Worm (Caenorhabditis elegans) whole organism, L4 larva: ENCODE measurements around the gene T01G1.4.
A peak's percentile ranks its signal among the peaks of the same experiment; 100 is the strongest.

ENCODE experiments used
- D1046.2 ChIP-seq: fragments of 200-800 bp; sonication (Bioruptor generic); IDR thresholded peaks from 2 replicates; pipeline ENCODE4 v1.3.6; 2022; ENCODE audit warnings: missing genetic modification characterization, missing compliant biosample characterization
- F26F4.8 ChIP-seq: fragments of 200-800 bp; sonication (Bioruptor generic); conservative IDR thresholded peaks from 2 replicates; pipeline ENCODE4 v1.3.6; 2022; ENCODE audit warnings: missing genetic modification characterization, missing compliant biosample characterization
- F37D6.2 ChIP-seq: sonication (generic microtip); optimal IDR thresholded peaks from 2 replicates; lab custom pipeline; 2016; ENCODE audit warnings: mild to moderate bottlenecking, missing genetic modification characterization, missing compliant biosample characterization
- F44E2.7 ChIP-seq: fragments of 200-800 bp; sonication (Bioruptor generic); IDR thresholded peaks from 2 replicates; pipeline ENCODE4 v2.1.2; 2022; ENCODE audit warnings: missing genetic modification characterization, missing compliant biosample characterization
- T26A8.4 ChIP-seq: fragments of 200-800 bp; sonication (Bioruptor generic); IDR thresholded peaks from 2 replicates; pipeline ENCODE4 v1.3.6; 2022; ENCODE audit warnings: missing genetic modification characterization, missing compliant biosample characterization
- Y105C5A.15 ChIP-seq: fragments of 200-800 bp; sonication (Bioruptor generic); IDR thresholded peaks from 2 replicates; pipeline ENCODE4 v1.3.6; 2022; ENCODE audit warnings: missing genetic modification characterization, missing compliant biosample characterization
- Y48G9A.11 ChIP-seq: fragments of 200-800 bp; sonication (Bioruptor generic); IDR thresholded peaks from 2 replicates; pipeline ENCODE4 v1.3.6; 2022; ENCODE audit warnings: missing genetic modification reagents, missing genetic modification characterization, missing compliant biosample characterization
- aha-1 ChIP-seq: fragments of 150-350 bp; peaks from one replicate; lab custom pipeline; 2014; ENCODE audit warnings: missing biosample characterization, missing genetic modification characterization
- arid-1 ChIP-seq: fragments of 200-800 bp; sonication (Bioruptor generic); conservative IDR thresholded peaks from 2 replicates; pipeline ENCODE4 v1.3.6; 2022; ENCODE audit warnings: missing genetic modification reagents, missing genetic modification characterization, missing compliant biosample characterization
- attf-4 ChIP-seq: sonication (generic microtip); optimal IDR thresholded peaks from 3 replicates; lab custom pipeline; 2017; ENCODE audit warnings: missing biosample characterization, missing genetic modification characterization
- ceh-28 ChIP-seq: fragments of 150-350 bp; optimal IDR thresholded peaks from 2 replicates; lab custom pipeline; 2014; ENCODE audit warnings: missing biosample characterization, missing genetic modification reagents, missing genetic modification characterization
- daf-16 ChIP-seq, 3 experiments: sonication (generic microtip); optimal IDR thresholded peaks; 2 replicates each; lab custom pipeline; 2016 to 2017; ENCODE audit warnings: missing genetic modification characterization in 3 of 3, missing genetic modification reagents in 3 of 3, mild to moderate bottlenecking in 2 of 3, missing compliant biosample characterization in 2 of 3, missing biosample characterization in 1 of 3, moderate library complexity in 1 of 3
- dmd-6 ChIP-seq: fragments of 200-800 bp; sonication (Bioruptor generic); IDR thresholded peaks from 2 replicates; pipeline ENCODE4 v1.3.6; 2022; ENCODE audit warnings: missing genetic modification reagents, missing genetic modification characterization, missing compliant biosample characterization
- dmd-8 ChIP-seq: fragments of 200-800 bp; sonication (Bioruptor generic); IDR thresholded peaks from 2 replicates; pipeline ENCODE4 v1.3.6; 2022; ENCODE audit warnings: missing genetic modification characterization, missing compliant biosample characterization
- dve-1 ChIP-seq: sonication (generic microtip); optimal IDR thresholded peaks from 2 replicates; lab custom pipeline; 2017; ENCODE audit warnings: antibody characterized with exemption, mild to moderate bottlenecking, missing genetic modification characterization, missing compliant biosample characterization; ENCODE audit not compliant: insufficient read depth
- fos-1 ChIP-seq: fragments of 150-350 bp; optimal IDR thresholded peaks from 2 replicates; lab custom pipeline; 2014; ENCODE audit warnings: missing biosample characterization, missing genetic modification characterization
- lim-7 ChIP-seq: fragments of 200-800 bp; sonication (Bioruptor generic); IDR thresholded peaks from 2 replicates; pipeline ENCODE4 v1.3.6; 2022; ENCODE audit warnings: missing genetic modification characterization, missing compliant biosample characterization
- lin-13 ChIP-seq: fragments of 150-350 bp; optimal IDR thresholded peaks from 2 replicates; lab custom pipeline; 2014; ENCODE audit warnings: missing biosample characterization, missing genetic modification reagents, missing genetic modification characterization
- lin-38 ChIP-seq: fragments of 200-800 bp; sonication (Bioruptor generic); IDR thresholded peaks from 2 replicates; pipeline ENCODE4 v1.3.6; 2022; ENCODE audit warnings: missing genetic modification reagents, missing genetic modification characterization, missing compliant biosample characterization
- lsy-2 ChIP-seq, 2 experiments: fragments of 150-350 bp in 1 of 2; sonication (generic microtip) in 1 of 2; optimal IDR thresholded peaks; 2 replicates each; lab custom pipeline; 2014 to 2017; ENCODE audit warnings: missing biosample characterization in 2 of 2, missing genetic modification characterization in 2 of 2
- mes-2 ChIP-seq: sonication (generic microtip); optimal IDR thresholded peaks from 2 replicates; lab custom pipeline; 2016; ENCODE audit warnings: missing genotype, mild to moderate bottlenecking, missing genetic modification characterization, missing compliant biosample characterization; ENCODE audit not compliant: poor library complexity, severe bottlenecking
- mxl-2 ChIP-seq: fragments of 200-800 bp; sonication (Bioruptor generic); conservative IDR thresholded peaks from 2 replicates; pipeline ENCODE4 v1.3.6; 2022; ENCODE audit warnings: missing genetic modification reagents, missing genetic modification characterization, missing compliant biosample characterization
- nhr-102 ChIP-seq: sonication (generic microtip); optimal IDR thresholded peaks from 2 replicates; lab custom pipeline; 2016; ENCODE audit warnings: mild to moderate bottlenecking, missing genetic modification characterization, moderate library complexity, missing compliant biosample characterization
- nhr-25 ChIP-seq: sonication (generic microtip); optimal IDR thresholded peaks from 2 replicates; lab custom pipeline; 2017; ENCODE audit warnings: missing genetic modification characterization, mild to moderate bottlenecking, missing compliant biosample characterization, antibody characterized with exemption, moderate library complexity, borderline replicate concordance; ENCODE audit not compliant: insufficient read depth
- pha-4 ChIP-seq, 2 experiments: fragments of 150-350 bp in 1 of 2; fragments of 200-800 bp in 1 of 2; sonication (Bioruptor generic) in 1 of 2; IDR thresholded peaks in 1 of 2; optimal IDR thresholded peaks in 1 of 2; 2 replicates each; pipeline versions ENCODE4 v1.3.6 to Lab custom; 2014 to 2022; ENCODE audit warnings: missing genetic modification characterization in 2 of 2, missing genetic modification reagents in 2 of 2, missing biosample characterization in 1 of 2, missing compliant biosample characterization in 1 of 2
- php-3 ChIP-seq: fragments of 200-800 bp; sonication (Bioruptor generic); IDR thresholded peaks from 2 replicates; pipeline ENCODE4 v1.3.6; 2022; ENCODE audit warnings: missing genetic modification reagents, missing genetic modification characterization, missing compliant biosample characterization
- snpc-1.2 ChIP-seq: fragments of 200-800 bp; sonication (Bioruptor generic); IDR thresholded peaks from 2 replicates; pipeline ENCODE4 v1.3.6; 2022; ENCODE audit warnings: missing genetic modification reagents, missing genetic modification characterization, missing compliant biosample characterization
- snpc-4 ChIP-seq: fragments of 150-350 bp; optimal IDR thresholded peaks from 2 replicates; lab custom pipeline; 2014; ENCODE audit warnings: missing biosample characterization, missing genetic modification characterization
- unc-130 ChIP-seq: sonication (generic microtip); optimal IDR thresholded peaks from 2 replicates; lab custom pipeline; 2016; ENCODE audit warnings: missing genetic modification reagents, missing genetic modification characterization, missing compliant biosample characterization
- unc-62 ChIP-seq, 3 experiments: fragments of 150-350 bp in 1 of 3; sonication (generic microtip); optimal IDR thresholded peaks in 2 of 3; peaks in 1 of 3; 1 replicate in 1 of 3; 2 replicates in 2 of 3; lab custom pipeline; 2014 to 2017; ENCODE audit warnings: missing biosample characterization in 3 of 3, missing genetic modification characterization in 3 of 3, missing genetic modification reagents in 3 of 3, missing genotype in 1 of 3
- zfp-3 ChIP-seq: fragments of 200-800 bp; sonication (Bioruptor generic); conservative IDR thresholded peaks from 2 replicates; pipeline ENCODE4 v1.3.6; 2022; ENCODE audit warnings: missing genetic modification reagents, missing genetic modification characterization, missing compliant biosample characterization

The T01G1.4 gene

ce11 chrIV:11337021-11337420, 24.3 kb downstream of the T01G1.4 start, which contains the start of gene F54E12.2:
Gene F54E12.2 (minus strand): TSS chrIV:11337184.
- TF ChIP-seq Y48G9A.11 (GFP tag; lab: Robert Waterston, UW) (peak; percentile 68; the same call in 1 of the 2 replicates), lin-38 (GFP tag; lab: Robert Waterston, UW) (peak; percentile 67), unc-130 (GFP tag; lab: Kevin White, UChicago) (peak; percentile 85), D1046.2 (GFP tag; lab: Robert Waterston, UW) (no peak), attf-4 (tag; lab: Kevin White, UChicago) (no peak)
- TF ChIP-seq, all 104 proteins: peak for 3

- TF ChIP-seq aha-1 (tag; lab: Kevin White, UChicago) (peak; percentile 45), snpc-1.2 (GFP tag; lab: Robert Waterston, UW) (no peak), unc-62 (GFP tag; optimal IDR thresholded peaks at IDR 0.05 in 1 of 2; lab: Kevin White, UChicago) (peak in 1 of 2 experiments; percentile 94), unc-62 (tag; optimal IDR thresholded peaks at IDR 0.05; lab: Kevin White, UChicago) (no peak), dmd-6 (GFP tag; lab: Robert Waterston, UW) (no peak)
These were observed 25.1 kb downstream of the T01G1.4 start for ce11 chrIV:11336180-11336579.

- no peak for TF ChIP-seq F44E2.7 (GFP tag; lab: Robert Waterston, UW)
- no peak for TF ChIP-seq daf-16 (GFP tag; optimal IDR thresholded peaks at IDR 0.05; lab: Kevin White, UChicago)
- peak; percentile 1 for TF ChIP-seq daf-16 (tag; optimal IDR thresholded peaks at IDR 0.05; lab: Kevin White, UChicago)
- peak; percentile 57 for TF ChIP-seq lin-38 (GFP tag; lab: Robert Waterston, UW)
- TF ChIP-seq attf-4 (tag; lab: Kevin White, UChicago): no peak
- TF ChIP-seq mes-2 (tag; lab: Kevin White, UChicago): peak; percentile 33
These were observed 28.6 kb downstream of the T01G1.4 start, which contains the start of gene sart-3 for ce11 chrIV:11332751-11333150. Gene sart-3 (minus strand): TSS chrIV:11332969.

- TF ChIP-seq arid-1 (GFP tag; lab: Robert Waterston, UW) (no peak), unc-62 (GFP tag; optimal IDR thresholded peaks at IDR 0.05 in 1 of 2; lab: Kevin White, UChicago) (peak in 1 of 2 experiments; percentile 55), unc-62 (tag; optimal IDR thresholded peaks at IDR 0.05; lab: Kevin White, UChicago) (no peak)
These were observed 32.0 kb downstream of the T01G1.4 start, which contains the start of gene leo-1 for ce11 chrIV:11329269-11329668. Gene leo-1 (minus strand): TSS chrIV:11329369.

ce11 chrIV:11326939-11327565, 34.3 kb downstream of the T01G1.4 start, which contains the start of gene B0035.21:
Gene B0035.21 (plus strand): TSS chrIV:11327260.
- TF ChIP-seq lsy-2 (tag; optimal IDR thresholded peaks at IDR 0.05; lab: Kevin White, UChicago): no peak
- peak; percentile 4 for TF ChIP-seq dve-1 (tag; lab: Kevin White, UChicago)
- TF ChIP-seq pha-4 (GFP tag; IDR thresholded peaks at IDR 0.05; lab: Robert Waterston, UW): 0 out of 2 replicates have a peak, but pooled peaks have one; percentile 32
- TF ChIP-seq pha-4 (tag; optimal IDR thresholded peaks at IDR 0.05; lab: Kevin White, UChicago): no peak
- TF ChIP-seq zfp-3: 0 out of 2 replicates have a peak, but pooled peaks have one; percentile 17
- TF ChIP-seq lin-38 (GFP tag; lab: Robert Waterston, UW): peak; percentile 46
- 0 out of 2 replicates have a peak, but pooled peaks have one; percentile 48 for TF ChIP-seq F26F4.8
- 0 out of 2 replicates have a peak, but pooled peaks have one; percentile 34 for TF ChIP-seq Y105C5A.15 (GFP tag; lab: Robert Waterston, UW)
- TF ChIP-seq T26A8.4 (GFP tag; lab: Robert Waterston, UW): 0 out of 2 replicates have a peak, but pooled peaks have one; percentile 17
- TF ChIP-seq php-3 (GFP tag; lab: Robert Waterston, UW): no peak
- no peak for TF ChIP-seq lim-7 (GFP tag; lab: Robert Waterston, UW)

ce11 chrIV:11324741-11325140, 36.6 kb downstream of the T01G1.4 start, which contains the start of gene his-48:
Gene his-48 (plus strand): TSS chrIV:11324745.
- TF ChIP-seq lim-7 (GFP tag; lab: Robert Waterston, UW) (peak; percentile 56; the same call in 1 of the 2 replicates), lin-38 (GFP tag; lab: Robert Waterston, UW) (peak; percentile 39; the same call in 1 of the 2 replicates)
- TF ChIP-seq, all 104 proteins: peak for 2; not testable (repeated sequence) for 102

- TF ChIP-seq T26A8.4 (GFP tag; lab: Robert Waterston, UW) (no peak), arid-1 (GFP tag; lab: Robert Waterston, UW) (0 out of 2 replicates have a peak, but pooled peaks have one; percentile 41), aha-1 (tag; lab: Kevin White, UChicago) (peak; percentile 51), lin-13 (GFP tag; lab: Kevin White, UChicago) (no peak), snpc-1.2 (GFP tag; lab: Robert Waterston, UW) (peak; percentile 48; the same call in 1 of the 2 replicates), snpc-4 (tag; lab: Kevin White, UChicago) (no peak), mxl-2 (no peak), F26F4.8 (peak; percentile 64; the same call in 1 of the 2 replicates), dmd-8 (0 out of 2 replicates have a peak, but pooled peaks have one; percentile 4), F37D6.2 (tag; lab: Kevin White, UChicago) (no peak), nhr-102 (tag; lab: Kevin White, UChicago) (no peak), nhr-25 (tag; lab: Kevin White, UChicago) (no peak), ceh-28 (tag; lab: Kevin White, UChicago) (no peak), lin-38 (GFP tag; lab: Robert Waterston, UW) (peak; percentile 62), fos-1 (tag; lab: Kevin White, UChicago) (no peak)
These were observed 37.6 kb downstream of the T01G1.4 start for ce11 chrIV:11323666-11324065.
